Worm (Caenorhabditis elegans) whole organism, L4/young adult: ENCODE results near the gene ZK488.5.

Experiments
- W03F9.2 ChIP-seq: fragments of 150-350 bp; optimal IDR thresholded peaks from 2 replicates; lab custom pipeline; 2014; ENCODE audit warnings: missing biosample characterization, missing genetic modification characterization
- dao-5 ChIP-seq: sonication (generic microtip); optimal IDR thresholded peaks from 2 replicates; lab custom pipeline; 2016; ENCODE audit warnings: missing genotype, missing genetic modification characterization, moderate library complexity, missing compliant biosample characterization

ce11 chrV:562834-563233 is 30.2 kb upstream of the ZK488.5 start, which contains the start of gene C14C6.2:
- TF ChIP-seq dao-5, result no peak
- TF ChIP-seq W03F9.2 (tag; lab: Kevin White, UChicago), result no peak
